Fruit fly (Drosophila melanogaster): ENCODE measurements around the gene CG4213.

CG4213 gene

dm6 chr2L:368398-369008 is 33.5 kb downstream of the CG4213 start:
- TF ChIP-seq Dll (optimal IDR thresholded peaks at IDR 0.05) (no peak), usp (GFP tag; optimal IDR thresholded peaks at IDR 0.05) (no peak), pan (optimal IDR thresholded peaks at IDR 0.05) (no peak), psq (optimal IDR thresholded peaks at IDR 0.05) (no peak), EcR (GFP tag; optimal IDR thresholded peaks at IDR 0.05) (no peak), CG8478 (optimal IDR thresholded peaks at IDR 0.05) (no peak)

DNA sequence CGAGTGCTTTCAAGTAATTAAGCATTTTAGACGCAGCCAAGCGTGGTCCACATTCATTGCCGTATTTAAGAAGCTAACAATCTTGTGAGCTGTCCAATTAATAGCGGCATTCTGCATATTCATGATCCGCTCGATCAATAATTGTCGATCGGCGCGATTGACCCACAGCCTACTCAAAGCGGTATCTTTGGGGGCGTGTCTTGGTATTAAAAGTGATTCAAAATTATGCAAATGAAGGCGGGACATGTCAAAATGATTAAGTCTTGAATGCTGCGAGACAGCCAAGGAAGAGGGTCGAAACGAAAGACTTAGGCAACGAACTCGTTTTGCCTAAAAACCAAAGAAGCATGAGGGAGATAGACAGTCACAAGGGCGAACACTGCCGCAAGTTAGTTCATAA is 35.1 kb downstream of the CG4213 start:
- no peak for TF ChIP-seq CG8478 (optimal IDR thresholded peaks at IDR 0.05)
- TF ChIP-seq pan (optimal IDR thresholded peaks at IDR 0.05) = no peak
- no peak for TF ChIP-seq psq (optimal IDR thresholded peaks at IDR 0.05)
- TF ChIP-seq EcR (GFP tag; optimal IDR thresholded peaks at IDR 0.05) = no peak
- TF ChIP-seq Dll (optimal IDR thresholded peaks at IDR 0.05) = no peak
- TF ChIP-seq usp (GFP tag; optimal IDR thresholded peaks at IDR 0.05) = no peak

DNA sequence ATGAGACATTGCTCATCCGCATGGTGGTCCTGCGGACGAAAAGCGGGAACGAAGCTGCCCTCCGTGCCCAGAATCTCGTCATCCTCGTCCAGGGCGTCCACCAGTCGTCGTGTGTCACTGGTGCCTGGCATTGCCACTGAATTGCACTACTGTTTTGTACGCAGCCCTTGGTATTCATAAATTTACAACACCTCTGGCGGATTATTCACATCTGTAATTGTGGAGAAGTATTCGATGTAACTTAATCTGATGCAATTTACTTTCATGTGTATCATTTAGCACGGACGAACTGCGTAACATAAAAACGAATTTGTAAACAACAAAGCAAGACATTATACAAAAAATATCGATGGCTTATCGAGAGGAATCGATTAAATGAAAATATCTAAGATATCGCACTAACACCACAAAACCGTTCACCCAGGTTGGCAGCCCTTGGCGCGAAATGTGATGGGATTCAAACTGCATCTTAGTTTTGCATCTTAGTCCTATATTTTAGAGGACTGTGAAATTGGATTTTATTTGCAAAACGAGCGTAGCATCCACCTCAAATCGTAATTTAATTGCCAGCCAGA is 44.4 kb downstream of the CG4213 start, which contains the start of gene Ent1:
TSS of gene Ent1 (minus strand) at position 319 of the 575 bp plus-strand sequence.
- no peak for TF ChIP-seq psq (optimal IDR thresholded peaks at IDR 0.05)
- TF ChIP-seq EcR (GFP tag; optimal IDR thresholded peaks at IDR 0.05) = no peak
- TF ChIP-seq CG8478 (optimal IDR thresholded peaks at IDR 0.05) = no peak
- TF ChIP-seq pan (optimal IDR thresholded peaks at IDR 0.05) = no peak
- TF ChIP-seq usp (GFP tag; optimal IDR thresholded peaks at IDR 0.05) = no peak
- no peak for TF ChIP-seq Dll (optimal IDR thresholded peaks at IDR 0.05)

DNA sequence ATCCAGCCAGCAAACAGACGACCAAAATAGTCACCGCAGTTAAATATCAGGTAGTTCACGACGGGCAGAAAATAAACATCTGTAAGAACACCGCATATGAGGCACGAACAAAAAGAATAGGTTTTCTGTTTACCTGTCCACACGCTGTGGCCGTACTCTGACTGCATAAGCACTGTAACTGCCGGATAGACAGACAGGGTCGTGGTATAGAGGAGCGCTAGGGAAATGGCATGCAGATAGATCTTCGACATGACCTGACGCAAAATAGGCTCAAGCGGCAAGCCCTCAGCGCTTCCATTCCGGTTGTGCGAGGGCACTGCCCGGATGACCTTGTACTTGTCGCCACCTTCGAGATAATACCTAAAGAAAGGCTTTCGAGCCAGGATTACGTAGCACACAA is 45.8 kb downstream of the CG4213 start:
- TF ChIP-seq CG8478 (optimal IDR thresholded peaks at IDR 0.05) (no peak), usp (GFP tag; optimal IDR thresholded peaks at IDR 0.05) (no peak), EcR (GFP tag; optimal IDR thresholded peaks at IDR 0.05) (no peak), psq (optimal IDR thresholded peaks at IDR 0.05) (no peak), Dll (optimal IDR thresholded peaks at IDR 0.05) (no peak), pan (optimal IDR thresholded peaks at IDR 0.05) (no peak)

DNA sequence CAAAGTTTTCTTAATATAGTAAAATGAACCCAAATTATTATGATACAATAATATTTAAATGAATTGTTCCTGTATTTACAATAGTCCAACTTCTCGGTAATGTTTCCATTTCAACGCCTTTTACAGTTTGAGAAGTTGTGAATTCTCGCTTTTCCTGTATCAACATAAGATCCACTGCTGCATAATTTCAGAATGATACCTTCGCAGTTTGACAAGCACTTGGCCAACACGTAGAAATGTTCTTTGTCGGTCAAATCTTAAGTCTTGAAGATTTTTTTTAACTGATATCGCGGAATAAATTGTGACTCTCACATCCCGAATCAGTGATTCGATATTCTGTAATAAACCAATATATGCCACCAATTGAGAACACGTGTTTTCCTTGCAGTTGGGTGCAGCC is 54.4 kb downstream of the CG4213 start:
- TF ChIP-seq pan (optimal IDR thresholded peaks at IDR 0.05) (no peak), Dll (optimal IDR thresholded peaks at IDR 0.05) (no peak), CG8478 (optimal IDR thresholded peaks at IDR 0.05) (no peak), EcR (GFP tag; optimal IDR thresholded peaks at IDR 0.05) (no peak), usp (GFP tag; optimal IDR thresholded peaks at IDR 0.05) (no peak), psq (optimal IDR thresholded peaks at IDR 0.05) (no peak)

dm6 chr2L:346781-347180 is 55.2 kb downstream of the CG4213 start:
- TF ChIP-seq pan (optimal IDR thresholded peaks at IDR 0.05) = no peak
- no peak for TF ChIP-seq usp (GFP tag; optimal IDR thresholded peaks at IDR 0.05)
- no peak for TF ChIP-seq Dll (optimal IDR thresholded peaks at IDR 0.05)
- TF ChIP-seq EcR (GFP tag; optimal IDR thresholded peaks at IDR 0.05) = no peak
- no peak for TF ChIP-seq psq (optimal IDR thresholded peaks at IDR 0.05)
- TF ChIP-seq CG8478 (optimal IDR thresholded peaks at IDR 0.05) = no peak
